Fruit fly (Drosophila melanogaster) whole organism, pupa: ENCODE measurements around the gene Pak.

ENCODE experiments used
- CG14655 ChIP-seq: fragments of 200-800 bp; sonication (Bioruptor generic); optimal IDR thresholded peaks from 3 replicates; lab custom pipeline; 2017; ENCODE audit warnings: mild to moderate bottlenecking, missing biosample characterization, missing genetic modification reagents, missing genetic modification characterization
- CG32121 ChIP-seq: fragments of 200-800 bp; sonication (Bioruptor generic); IDR thresholded peaks from 2 replicates; pipeline ENCODE4 v1.3.6; 2022; ENCODE audit warnings: missing biosample characterization, missing genetic modification characterization
- D1 ChIP-seq: fragments of 200-800 bp; sonication (Bioruptor generic); optimal IDR thresholded peaks from 2 replicates; lab custom pipeline; 2018; ENCODE audit warnings: missing biosample characterization, mild to moderate bottlenecking, missing genetic modification characterization, moderate library complexity

DNA sequence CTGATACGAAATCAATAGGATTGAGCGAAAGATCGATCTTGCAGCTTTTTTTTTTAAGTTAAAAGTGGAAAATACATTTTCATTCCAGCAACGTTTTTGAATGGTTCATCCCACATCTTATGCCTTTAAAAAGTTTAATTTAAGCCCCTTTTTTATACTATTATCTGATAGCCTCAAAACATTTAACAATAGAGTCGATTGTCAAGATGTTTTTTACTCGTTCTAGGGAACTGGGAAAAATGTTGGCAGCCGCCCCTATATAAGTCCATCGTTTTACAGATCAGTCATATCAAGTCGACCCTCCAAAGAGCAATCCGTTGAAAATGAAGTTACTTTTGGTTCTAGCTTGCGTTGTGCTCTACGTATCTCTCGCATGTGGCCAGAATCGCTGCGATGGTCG lies 26.8 kb downstream of the Pak start, which contains the start of gene CG42537:
- no peak for TF ChIP-seq D1 (tag; lab: Kevin White, UChicago)
- no peak for TF ChIP-seq CG32121
- TF ChIP-seq CG14655 (GFP tag; lab: Kevin White, UChicago) = no peak
